Worm (Caenorhabditis elegans): ENCODE results near the gene F56F10.1.

- no peak for TF ChIP-seq pha-4 (GFP tag; IDR thresholded peaks at IDR 0.05)
- no peak for TF ChIP-seq pha-4 (tag; optimal IDR thresholded peaks at IDR 0.05)
- no peak for TF ChIP-seq lin-39 (tag; optimal IDR thresholded peaks at IDR 0.05)
- no peak for TF ChIP-seq unc-39 (tag; optimal IDR thresholded peaks at IDR 0.05)
Observed at ce11 chrX:857658-858057, 14.7 kb upstream of the F56F10.1 start.

Measured in whole organism, L4 larva.